Worm (Caenorhabditis elegans) whole organism, L1 larva: ENCODE measurements around the gene bcl-11.

ENCODE experiments used
- C34B4.2 ChIP-seq: sonication (generic microtip); optimal IDR thresholded peaks from 2 replicates; lab custom pipeline; 2017; ENCODE audit warnings: mild to moderate bottlenecking, missing genetic modification characterization, missing compliant biosample characterization
- aha-1 ChIP-seq: fragments of 150-350 bp; optimal IDR thresholded peaks from 2 replicates; lab custom pipeline; 2014; ENCODE audit warnings: missing biosample characterization, missing genetic modification characterization
- aly-2 ChIP-seq: fragments of 150-350 bp; optimal IDR thresholded peaks from 2 replicates; lab custom pipeline; 2014; ENCODE audit warnings: missing biosample characterization, missing genetic modification characterization
- blmp-1 ChIP-seq: fragments of 150-350 bp; optimal IDR thresholded peaks from 2 replicates; lab custom pipeline; 2014; ENCODE audit warnings: missing biosample characterization, missing genetic modification characterization
- ceh-63 ChIP-seq: fragments of 200-800 bp; sonication (Bioruptor generic); optimal IDR thresholded peaks from 2 replicates; lab custom pipeline; 2018; ENCODE audit warnings: mild to moderate bottlenecking, missing genetic modification characterization, missing compliant biosample characterization
- ceh-82 ChIP-seq, 3 experiments: fragments of 150-350 bp in 1 of 3; sonication (generic microtip) in 2 of 3; optimal IDR thresholded peaks; 2 replicates each; lab custom pipeline; 2014 to 2017; ENCODE audit warnings: missing biosample characterization in 3 of 3, missing genetic modification characterization in 3 of 3
- ceh-90 ChIP-seq: sonication (generic microtip); optimal IDR thresholded peaks from 2 replicates; lab custom pipeline; 2016; ENCODE audit warnings: missing genetic modification characterization, missing compliant biosample characterization
- dpl-1 ChIP-seq, 3 experiments: fragments of 150-350 bp in 2 of 3; sonication (generic microtip) in 1 of 3; optimal IDR thresholded peaks; 2 replicates each; lab custom pipeline; 2014 to 2017; ENCODE audit warnings: missing biosample characterization in 3 of 3, missing genetic modification characterization in 3 of 3, missing genetic modification reagents in 3 of 3
- dsc-1 ChIP-seq: sonication (generic microtip); optimal IDR thresholded peaks from 2 replicates; lab custom pipeline; 2016; ENCODE audit warnings: mild to moderate bottlenecking, missing genetic modification characterization, missing compliant biosample characterization
- egl-27 ChIP-seq, 2 experiments: fragments of 150-350 bp in 1 of 2; sonication (generic microtip); optimal IDR thresholded peaks; 3 replicates each; lab custom pipeline; 2017 to 2018; ENCODE audit warnings: missing biosample characterization in 2 of 2, missing genetic modification characterization in 2 of 2, missing genetic modification reagents in 2 of 2
- elt-2 ChIP-seq: sonication (generic microtip); optimal IDR thresholded peaks from 2 replicates; lab custom pipeline; 2016; ENCODE audit warnings: missing genetic modification characterization, mild to moderate bottlenecking, inconsistent platforms, missing compliant biosample characterization, missing genetic modification reagents
- elt-3 ChIP-seq, 6 experiments: fragments of 150-350 bp in 1 of 6; sonication (generic microtip); optimal IDR thresholded peaks; 2 replicates each; lab custom pipeline; 2017 to 2018; ENCODE audit warnings: missing biosample characterization in 6 of 6, missing genetic modification characterization in 6 of 6, inconsistent platforms in 1 of 6
- ets-5 ChIP-seq: fragments of 200-800 bp; sonication (Bioruptor generic); IDR thresholded peaks from 2 replicates; pipeline ENCODE4 v1.3.6; 2022; ENCODE audit warnings: missing genetic modification characterization, missing compliant biosample characterization
- fkh-10 ChIP-seq: sonication (generic microtip); optimal IDR thresholded peaks from 2 replicates; lab custom pipeline; 2017; ENCODE audit warnings: missing biosample characterization, missing genetic modification reagents, missing genetic modification characterization
- fkh-4 ChIP-seq: sonication (generic microtip); optimal IDR thresholded peaks from 2 replicates; lab custom pipeline; 2016; ENCODE audit warnings: missing compliant biosample characterization, missing genetic modification characterization, borderline replicate concordance
- fkh-8 ChIP-seq: sonication (generic microtip); optimal IDR thresholded peaks from 2 replicates; lab custom pipeline; 2016; ENCODE audit warnings: mild to moderate bottlenecking, missing genetic modification characterization, missing compliant biosample characterization
- grh-1 ChIP-seq: fragments of 200-800 bp; sonication (Bioruptor generic); IDR thresholded peaks from 2 replicates; pipeline ENCODE4 v1.3.6; 2022; ENCODE audit warnings: missing genetic modification reagents, missing genetic modification characterization, missing compliant biosample characterization
- hlh-17 ChIP-seq: fragments of 200-800 bp; sonication (Bioruptor generic); optimal IDR thresholded peaks from 2 replicates; lab custom pipeline; 2018; ENCODE audit warnings: missing genetic modification characterization, mild to moderate bottlenecking, missing compliant biosample characterization, moderate library complexity, borderline replicate concordance
- hpl-2 ChIP-seq: fragments of 150-350 bp; optimal IDR thresholded peaks from 2 replicates; lab custom pipeline; 2014; ENCODE audit warnings: missing biosample characterization, missing genetic modification reagents, missing genetic modification characterization
- jun-1 ChIP-seq: fragments of 150-350 bp; optimal IDR thresholded peaks from 2 replicates; lab custom pipeline; 2014; ENCODE audit warnings: missing biosample characterization, missing genetic modification reagents, missing genetic modification characterization
- lin-13 ChIP-seq: fragments of 150-350 bp; optimal IDR thresholded peaks from 2 replicates; lab custom pipeline; 2014; ENCODE audit warnings: missing biosample characterization, missing genetic modification reagents, missing genetic modification characterization
- lin-14 ChIP-seq: fragments of 200-800 bp; sonication (Bioruptor generic); optimal IDR thresholded peaks from 2 replicates; lab custom pipeline; 2018; ENCODE audit warnings: mild to moderate bottlenecking, missing genetic modification characterization, moderate library complexity, missing compliant biosample characterization
- lin-35 ChIP-seq, 2 experiments: fragments of 150-350 bp; optimal IDR thresholded peaks; 2 replicates each; lab custom pipeline; 2014; ENCODE audit warnings: missing biosample characterization in 2 of 2, missing genetic modification characterization in 2 of 2, missing genetic modification reagents in 2 of 2
- lsy-2 ChIP-seq, 2 experiments: fragments of 150-350 bp; optimal IDR thresholded peaks; 2 replicates each; lab custom pipeline; 2014; ENCODE audit warnings: missing biosample characterization in 2 of 2, missing genetic modification characterization in 2 of 2
- mab-9 ChIP-seq: fragments of 200-800 bp; sonication (Bioruptor generic); IDR thresholded peaks from 2 replicates; pipeline ENCODE4 v1.3.6; 2022; ENCODE audit warnings: missing genetic modification reagents, missing genetic modification characterization, missing compliant biosample characterization
- mdl-1 ChIP-seq, 2 experiments: fragments of 150-350 bp; optimal IDR thresholded peaks; 2 replicates each; lab custom pipeline; 2014 to 2017; ENCODE audit warnings: missing biosample characterization in 2 of 2, missing genetic modification characterization in 2 of 2, inconsistent platforms in 1 of 2
- mef-2 ChIP-seq: fragments of 150-350 bp; optimal IDR thresholded peaks from 2 replicates; lab custom pipeline; 2014; ENCODE audit warnings: missing biosample characterization, missing genetic modification characterization
- mep-1 ChIP-seq: fragments of 150-350 bp; optimal IDR thresholded peaks from 2 replicates; lab custom pipeline; 2014; ENCODE audit warnings: missing biosample characterization, missing genetic modification characterization
- nhr-19 ChIP-seq: fragments of 200-800 bp; sonication (Bioruptor generic); conservative IDR thresholded peaks from 2 replicates; pipeline ENCODE4 v1.3.6; 2022; ENCODE audit warnings: missing genetic modification characterization, missing compliant biosample characterization
- nhr-20 ChIP-seq: sonication (generic microtip); optimal IDR thresholded peaks from 2 replicates; lab custom pipeline; 2016; ENCODE audit warnings: mild to moderate bottlenecking, missing genetic modification characterization, missing compliant biosample characterization
- nhr-47 ChIP-seq: sonication (generic microtip); optimal IDR thresholded peaks from 2 replicates; lab custom pipeline; 2016; ENCODE audit warnings: mild to moderate bottlenecking, missing genetic modification characterization, moderate library complexity, missing compliant biosample characterization
- nhr-71 ChIP-seq: sonication (generic microtip); optimal IDR thresholded peaks from 2 replicates; lab custom pipeline; 2016; ENCODE audit warnings: mild to moderate bottlenecking, missing genetic modification characterization, moderate library complexity, missing compliant biosample characterization
- nhr-85 ChIP-seq: sonication (generic microtip); peaks from one replicate; lab custom pipeline; 2016; ENCODE audit warnings: missing genetic modification characterization, inconsistent platforms, missing compliant biosample characterization
- nhr-90 ChIP-seq: sonication (generic microtip); optimal IDR thresholded peaks from 2 replicates; lab custom pipeline; 2016; ENCODE audit warnings: mild to moderate bottlenecking, missing genetic modification characterization, missing compliant biosample characterization; ENCODE audit not compliant: poor library complexity
- pqm-1 ChIP-seq: sonication (generic microtip); optimal IDR thresholded peaks from 3 replicates; lab custom pipeline; 2017; ENCODE audit warnings: missing biosample characterization, missing genetic modification characterization
- rnt-1 ChIP-seq: sonication (generic microtip); optimal IDR thresholded peaks from 2 replicates; lab custom pipeline; 2016; ENCODE audit warnings: mild to moderate bottlenecking, missing genetic modification characterization, moderate library complexity, missing compliant biosample characterization
- snpc-4 ChIP-seq: fragments of 150-350 bp; optimal IDR thresholded peaks from 2 replicates; lab custom pipeline; 2014; ENCODE audit warnings: missing biosample characterization, missing genetic modification characterization
- snu-23 ChIP-seq: sonication (generic microtip); optimal IDR thresholded peaks from 2 replicates; lab custom pipeline; 2016; ENCODE audit warnings: missing genetic modification characterization, missing compliant biosample characterization
- sptf-1 ChIP-seq: fragments of 150-350 bp; optimal IDR thresholded peaks from 2 replicates; lab custom pipeline; 2014; ENCODE audit warnings: missing biosample characterization, missing genetic modification characterization
- sup-37 ChIP-seq: fragments of 200-800 bp; sonication (Bioruptor generic); optimal IDR thresholded peaks from 2 replicates; lab custom pipeline; 2018; ENCODE audit warnings: mild to moderate bottlenecking, missing genetic modification characterization, missing compliant biosample characterization
- unc-30 ChIP-seq: sonication (generic microtip); optimal IDR thresholded peaks from 2 replicates; lab custom pipeline; 2017; ENCODE audit warnings: missing biosample characterization, missing genetic modification characterization
- unc-98 ChIP-seq: fragments of 200-800 bp; sonication (Bioruptor generic); IDR thresholded peaks from 2 replicates; pipeline ENCODE4 v1.3.6; 2022; ENCODE audit warnings: missing genetic modification characterization, missing compliant biosample characterization
- vab-15 ChIP-seq: sonication (generic microtip); optimal IDR thresholded peaks from 2 replicates; lab custom pipeline; 2017; ENCODE audit warnings: missing genotype, mild to moderate bottlenecking, missing genetic modification characterization, missing compliant biosample characterization
- zip-4 ChIP-seq: fragments of 200-800 bp; sonication (Bioruptor generic); optimal IDR thresholded peaks from 2 replicates; lab custom pipeline; 2018; ENCODE audit warnings: mild to moderate bottlenecking, missing genetic modification characterization, moderate library complexity, missing compliant biosample characterization
- ztf-11 ChIP-seq, 2 experiments: sonication (generic microtip); optimal IDR thresholded peaks; 2 replicates each; lab custom pipeline; 2016 to 2017; ENCODE audit warnings: missing genetic modification characterization in 2 of 2, missing biosample characterization in 1 of 2, missing compliant biosample characterization in 1 of 2

The bcl-11 gene

ce11 chrV:6319358-6319757, 36.5 kb upstream of the bcl-11 start (continued):
- TF ChIP-seq ztf-11 (tag; optimal IDR thresholded peaks at IDR 0.05; lab: Kevin White, UChicago) (no peak), unc-30 (no peak), mab-9 (no peak), fkh-8 (no peak), elt-2 (tag; lab: Kevin White, UChicago) (no peak), fkh-4 (tag; lab: Kevin White, UChicago) (no peak), ceh-63 (GFP tag; lab: Kevin White, UChicago) (no peak), nhr-85 (tag; lab: Kevin White, UChicago) (peak; percentile 96), ceh-82 (tag; optimal IDR thresholded peaks at IDR 0.05; lab: Kevin White, UChicago) (no peak), aha-1 (tag; lab: Kevin White, UChicago) (no peak), dsc-1 (tag; lab: Kevin White, UChicago) (no peak), nhr-47 (tag; lab: Kevin White, UChicago) (peak; percentile 20), nhr-19 (GFP tag; lab: Robert Waterston, UW) (peak; percentile 55), grh-1 (GFP tag; lab: Robert Waterston, UW) (peak; percentile 52; the same call in 1 of the 2 replicates), unc-98 (GFP tag; lab: Robert Waterston, UW) (no peak)

ce11 chrV:6321280-6321679, 34.5 kb upstream of the bcl-11 start:
- TF ChIP-seq nhr-19 (GFP tag; lab: Robert Waterston, UW) (no peak), elt-3 (tag; optimal IDR thresholded peaks at IDR 0.05; lab: Kevin White, UChicago) (peak in 1 of 6 experiments; percentile 22), nhr-90 (tag; lab: Kevin White, UChicago) (no peak)

ce11 chrV:6321733-6322198, 34.1 kb upstream of the bcl-11 start, which contains the start of gene T28C12.15:
T28C12.15 (minus strand) TSS chrV:6321783.
- TF ChIP-seq nhr-71 (peak; percentile 28), C34B4.2 (tag; lab: Kevin White, UChicago) (no peak), grh-1 (GFP tag; lab: Robert Waterston, UW) (peak; percentile 64; the same call in 1 of the 2 replicates), aly-2 (tag; lab: Kevin White, UChicago) (no peak), hpl-2 (GFP tag; lab: Kevin White, UChicago) (no peak), nhr-85 (tag; lab: Kevin White, UChicago) (peak; percentile 78), nhr-20 (tag; lab: Kevin White, UChicago) (peak; percentile 59), lin-14 (GFP tag; lab: Kevin White, UChicago) (peak; percentile 33), snu-23 (peak; percentile 39), blmp-1 (peak; percentile 53)

- TF ChIP-seq sup-37 (GFP tag; lab: Kevin White, UChicago) (no peak), grh-1 (GFP tag; lab: Robert Waterston, UW) (peak; percentile 47), fkh-10 (no peak), nhr-90 (tag; lab: Kevin White, UChicago) (no peak), egl-27 (tag; optimal IDR thresholded peaks at IDR 0.05; lab: Kevin White, UChicago) (no peak), rnt-1 (tag; lab: Kevin White, UChicago) (no peak), jun-1 (tag; lab: Kevin White, UChicago) (no peak), hlh-17 (GFP tag; lab: Kevin White, UChicago) (no peak), lin-13 (peak; percentile 6), mdl-1 (tag; optimal IDR thresholded peaks at IDR 0.05; lab: Kevin White, UChicago) (peak in 1 of 2 experiments; percentile 12), vab-15 (tag; lab: Kevin White, UChicago) (no peak), mef-2 (tag; lab: Kevin White, UChicago) (no peak), pqm-1 (tag; lab: Kevin White, UChicago) (no peak), zip-4 (no peak), mab-9 (no peak), lin-35 (GFP tag; optimal IDR thresholded peaks at IDR 0.05; lab: Kevin White, UChicago) (peak in 1 of 2 experiments; percentile 65), snpc-4 (tag; lab: Kevin White, UChicago) (no peak), sptf-1 (tag; lab: Kevin White, UChicago) (no peak), mep-1 (tag; lab: Kevin White, UChicago) (peak; percentile 64), elt-2 (tag; lab: Kevin White, UChicago) (no peak), ets-5 (GFP tag; lab: Robert Waterston, UW) (no peak), ceh-90 (tag; lab: Kevin White, UChicago) (no peak), lsy-2 (tag; optimal IDR thresholded peaks at IDR 0.05; lab: Kevin White, UChicago) (peak; percentile 0 to 17), dsc-1 (tag; lab: Kevin White, UChicago) (no peak), dpl-1 (GFP tag; optimal IDR thresholded peaks at IDR 0.05; lab: Kevin White, UChicago) (peak in 1 of 3 experiments; percentile 22)
Observed at ce11 chrV:6322749-6323367, 33.0 kb upstream of the bcl-11 start.
